Worm (Caenorhabditis elegans) whole organism, L2 larva: ENCODE results near the gene sre-44.

Experiments
- C34F6.9 ChIP-seq: fragments of 150-350 bp; optimal IDR thresholded peaks from 2 replicates; lab custom pipeline; 2014; ENCODE audit warnings: missing biosample characterization, missing genetic modification characterization
- R02D3.7 ChIP-seq: fragments of 150-350 bp; optimal IDR thresholded peaks from 2 replicates; lab custom pipeline; 2014; ENCODE audit warnings: missing biosample characterization, missing genetic modification characterization
- Y55F3AM.14 ChIP-seq: fragments of 200-800 bp; sonication (Bioruptor generic); optimal IDR thresholded peaks from 2 replicates; lab custom pipeline; 2018; ENCODE audit warnings: mild to moderate bottlenecking, missing genetic modification characterization, missing compliant biosample characterization
- alr-1 ChIP-seq: fragments of 150-350 bp; optimal IDR thresholded peaks from 2 replicates; lab custom pipeline; 2014; ENCODE audit warnings: missing biosample characterization, missing genetic modification characterization
- ama-1 ChIP-seq: fragments of 150-350 bp; optimal IDR thresholded peaks from 2 replicates; lab custom pipeline; 2018; ENCODE audit warnings: inconsistent platforms
- blmp-1 ChIP-seq: sonication (generic microtip); optimal IDR thresholded peaks from 2 replicates; lab custom pipeline; 2017; ENCODE audit warnings: missing genetic modification characterization, mild to moderate bottlenecking, missing compliant biosample characterization, antibody characterized with exemption, moderate library complexity; ENCODE audit not compliant: insufficient read depth
- ceh-82 ChIP-seq: fragments of 150-350 bp; optimal IDR thresholded peaks from 2 replicates; lab custom pipeline; 2014; ENCODE audit warnings: missing biosample characterization, missing genetic modification characterization
- crh-2 ChIP-seq: sonication (generic microtip); optimal IDR thresholded peaks from 2 replicates; lab custom pipeline; 2017; ENCODE audit warnings: missing biosample characterization, missing genetic modification characterization
- dmd-4 ChIP-seq: sonication (generic microtip); optimal IDR thresholded peaks from 2 replicates; lab custom pipeline; 2017; ENCODE audit warnings: missing biosample characterization, missing genetic modification characterization
- egl-27 ChIP-seq: sonication (generic microtip); optimal IDR thresholded peaks from 3 replicates; lab custom pipeline; 2017; ENCODE audit warnings: missing biosample characterization, missing genetic modification reagents, missing genetic modification characterization
- elt-1 ChIP-seq: fragments of 150-350 bp; optimal IDR thresholded peaks from 2 replicates; lab custom pipeline; 2014; ENCODE audit warnings: missing biosample characterization, missing genetic modification characterization
- elt-3 ChIP-seq: sonication (generic microtip); optimal IDR thresholded peaks from 2 replicates; lab custom pipeline; 2017; ENCODE audit warnings: missing biosample characterization, missing genetic modification characterization
- fos-1 ChIP-seq: fragments of 150-350 bp; optimal IDR thresholded peaks from 2 replicates; lab custom pipeline; 2014; ENCODE audit warnings: missing biosample characterization, missing genetic modification characterization
- gmeb-1 ChIP-seq: fragments of 150-350 bp; optimal IDR thresholded peaks from 2 replicates; lab custom pipeline; 2014; ENCODE audit warnings: missing biosample characterization, missing genetic modification characterization
- lin-11 ChIP-seq: fragments of 150-350 bp; sonication (generic microtip); optimal IDR thresholded peaks from 2 replicates; lab custom pipeline; 2014; ENCODE audit warnings: missing biosample characterization, missing genetic modification characterization, inconsistent platforms, mixed read lengths
- lin-39 ChIP-seq: fragments of 150-350 bp; optimal IDR thresholded peaks from 2 replicates; lab custom pipeline; 2014; ENCODE audit warnings: missing biosample characterization, missing genetic modification reagents, missing genetic modification characterization
- lsy-2 ChIP-seq, 2 experiments: fragments of 150-350 bp in 1 of 2; sonication (generic microtip) in 1 of 2; optimal IDR thresholded peaks; 2 replicates each; lab custom pipeline; 2014 to 2017; ENCODE audit warnings: missing biosample characterization in 2 of 2, missing genetic modification characterization in 2 of 2
- mab-5 ChIP-seq: fragments of 150-350 bp; optimal IDR thresholded peaks from 2 replicates; lab custom pipeline; 2014; ENCODE audit warnings: missing biosample characterization, missing genetic modification characterization
- mbf-1 ChIP-seq: sonication (generic microtip); optimal IDR thresholded peaks from 2 replicates; lab custom pipeline; 2017; ENCODE audit warnings: missing biosample characterization, missing genetic modification characterization
- mdl-1 ChIP-seq, 2 experiments: fragments of 150-350 bp in 1 of 2; sonication (generic microtip) in 1 of 2; optimal IDR thresholded peaks; 2 replicates each; lab custom pipeline; 2017; ENCODE audit warnings: missing biosample characterization in 2 of 2, missing genetic modification characterization in 2 of 2
- nhr-10 ChIP-seq: sonication (generic microtip); optimal IDR thresholded peaks from 2 replicates; lab custom pipeline; 2017; ENCODE audit warnings: missing biosample characterization, missing genetic modification characterization
- nhr-11 ChIP-seq: fragments of 150-350 bp; optimal IDR thresholded peaks from 2 replicates; lab custom pipeline; 2014; ENCODE audit warnings: missing biosample characterization, missing genetic modification characterization
- nhr-12 ChIP-seq: fragments of 150-350 bp; optimal IDR thresholded peaks from 2 replicates; lab custom pipeline; 2014; ENCODE audit warnings: missing biosample characterization, missing genetic modification characterization
- nhr-129 ChIP-seq: fragments of 150-350 bp; optimal IDR thresholded peaks from 2 replicates; lab custom pipeline; 2014; ENCODE audit warnings: missing biosample characterization, missing genetic modification characterization
- nhr-21 ChIP-seq: fragments of 150-350 bp; optimal IDR thresholded peaks from 2 replicates; lab custom pipeline; 2014; ENCODE audit warnings: missing biosample characterization, missing genetic modification characterization
- nhr-23 ChIP-seq: fragments of 150-350 bp; optimal IDR thresholded peaks from 2 replicates; lab custom pipeline; 2014; ENCODE audit warnings: missing biosample characterization, missing genetic modification reagents, missing genetic modification characterization
- nhr-25 ChIP-seq: fragments of 150-350 bp; sonication (generic microtip); optimal IDR thresholded peaks from 3 replicates; lab custom pipeline; 2014; ENCODE audit warnings: missing biosample characterization, missing genetic modification characterization
- nhr-6 ChIP-seq: fragments of 150-350 bp; optimal IDR thresholded peaks from 2 replicates; lab custom pipeline; 2014; ENCODE audit warnings: missing biosample characterization, missing genetic modification characterization
- peb-1 ChIP-seq: fragments of 150-350 bp; optimal IDR thresholded peaks from 2 replicates; lab custom pipeline; 2014; ENCODE audit warnings: missing biosample characterization, missing genetic modification characterization
- sem-4 ChIP-seq: fragments of 150-350 bp; optimal IDR thresholded peaks from 2 replicates; lab custom pipeline; 2014; ENCODE audit warnings: missing biosample characterization, missing genetic modification reagents, missing genetic modification characterization
- skn-1 ChIP-seq: sonication (generic microtip); optimal IDR thresholded peaks from 2 replicates; lab custom pipeline; 2017; ENCODE audit warnings: missing biosample characterization, missing genetic modification characterization
- sma-9 ChIP-seq, 2 experiments: fragments of 150-350 bp in 1 of 2; sonication (generic microtip) in 1 of 2; optimal IDR thresholded peaks; 2 replicates each; lab custom pipeline; 2014 to 2016; ENCODE audit warnings: missing genetic modification characterization in 2 of 2, mild to moderate bottlenecking in 1 of 2, missing biosample characterization in 1 of 2, missing compliant biosample characterization in 1 of 2, missing genetic modification reagents in 1 of 2, moderate library complexity in 1 of 2
- snpc-4 ChIP-seq: fragments of 150-350 bp; optimal IDR thresholded peaks from 2 replicates; lab custom pipeline; 2014; ENCODE audit warnings: missing biosample characterization, missing genetic modification characterization
- unc-39 ChIP-seq: fragments of 150-350 bp; optimal IDR thresholded peaks from 2 replicates; lab custom pipeline; 2014; ENCODE audit warnings: missing biosample characterization, missing genetic modification characterization
- unc-55 ChIP-seq: fragments of 150-350 bp; sonication (generic microtip); optimal IDR thresholded peaks from 3 replicates; lab custom pipeline; 2014; ENCODE audit warnings: missing biosample characterization, missing genetic modification reagents, missing genetic modification characterization
- unc-62 ChIP-seq: fragments of 150-350 bp; optimal IDR thresholded peaks from 2 replicates; lab custom pipeline; 2014; ENCODE audit warnings: missing biosample characterization, missing genetic modification reagents, missing genetic modification characterization
- zag-1 ChIP-seq: fragments of 150-350 bp; optimal IDR thresholded peaks from 2 replicates; lab custom pipeline; 2014; ENCODE audit warnings: missing biosample characterization, missing genetic modification characterization
- ztf-1 ChIP-seq: fragments of 200-800 bp; sonication (Bioruptor generic); conservative IDR thresholded peaks from 2 replicates; pipeline ENCODE4 v1.3.6; 2022; ENCODE audit warnings: missing genetic modification characterization, missing compliant biosample characterization
- ztf-11 ChIP-seq: sonication (generic microtip); optimal IDR thresholded peaks from 2 replicates; lab custom pipeline; 2017; ENCODE audit warnings: missing biosample characterization, missing genetic modification characterization
- ztf-4 ChIP-seq: fragments of 150-350 bp; optimal IDR thresholded peaks from 2 replicates; lab custom pipeline; 2014; ENCODE audit warnings: missing biosample characterization, missing genetic modification characterization

sre-44 gene

DNA sequence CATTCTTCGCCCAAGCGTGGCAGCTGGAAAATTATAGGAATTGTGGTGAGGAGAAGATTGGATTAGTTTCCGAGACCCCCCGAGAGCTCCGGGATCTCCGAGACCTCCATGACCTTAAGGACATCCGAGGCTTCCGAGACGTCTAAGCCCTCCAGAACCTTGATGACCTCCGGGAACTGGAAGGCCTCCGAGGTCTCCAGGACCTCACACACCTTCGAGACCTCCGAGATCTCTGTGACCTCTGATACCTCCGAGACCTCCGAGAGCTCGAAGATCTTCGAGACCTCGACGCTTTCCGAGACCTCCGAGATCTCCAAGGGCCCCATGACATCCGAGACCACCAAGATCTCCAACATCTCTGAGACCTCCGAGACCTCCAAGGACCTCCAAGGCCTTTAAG lies 32.9 kb downstream of the sre-44 start:
- TF ChIP-seq nhr-6 (tag; lab: Kevin White, UChicago) (no peak), C34F6.9 (no peak), unc-62 (GFP tag; lab: Kevin White, UChicago) (no peak), Y55F3AM.14 (GFP tag; lab: Kevin White, UChicago) (no peak), mab-5 (no peak), nhr-11 (tag; lab: Kevin White, UChicago) (no peak), ztf-11 (tag; lab: Kevin White, UChicago) (no peak), ama-1 (lab: Kevin White, UChicago) (no peak), crh-2 (tag; lab: Kevin White, UChicago) (no peak), fos-1 (tag; lab: Kevin White, UChicago) (no peak), lin-11 (tag; lab: Kevin White, UChicago) (no peak), peb-1 (tag; lab: Kevin White, UChicago) (no peak), sem-4 (no peak), lsy-2 (tag; optimal IDR thresholded peaks at IDR 0.05; lab: Kevin White, UChicago) (no peak), nhr-25 (tag; lab: Kevin White, UChicago) (no peak), unc-39 (tag; lab: Kevin White, UChicago) (no peak)

DNA sequence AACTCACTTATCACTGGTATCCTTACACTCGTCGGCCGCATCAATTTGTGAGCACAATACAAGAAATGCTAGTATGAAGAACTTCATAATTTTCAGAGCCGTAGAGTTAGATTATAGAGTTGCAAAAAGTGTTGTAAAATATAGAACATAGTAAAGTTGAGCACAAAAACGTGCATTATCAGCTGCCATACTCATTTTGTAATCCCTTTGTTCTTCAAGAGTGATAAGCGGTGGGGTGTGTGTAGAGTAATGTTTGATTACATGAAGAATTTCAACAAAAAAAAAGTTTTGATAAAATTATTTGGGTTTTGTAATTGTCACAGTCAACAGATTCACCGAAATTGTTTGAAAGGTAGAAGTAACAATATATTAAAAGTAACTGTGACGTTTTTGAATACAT lies 33.5 kb downstream of the sre-44 start, which contains the start of the genes Y39G8B.13 and Y39G8B.10:
Gene Y39G8B.13 (minus strand): TSS at position 125 of the 400 bp plus-strand sequence.
Gene Y39G8B.10 (minus strand): TSS at position 193 of the 400 bp plus-strand sequence.
- TF ChIP-seq ama-1 (lab: Kevin White, UChicago) (no peak), ceh-82 (tag; lab: Kevin White, UChicago) (no peak), fos-1 (tag; lab: Kevin White, UChicago) (peak; percentile 74)
- TF ChIP-seq, all 48 proteins: peak for 1

DNA sequence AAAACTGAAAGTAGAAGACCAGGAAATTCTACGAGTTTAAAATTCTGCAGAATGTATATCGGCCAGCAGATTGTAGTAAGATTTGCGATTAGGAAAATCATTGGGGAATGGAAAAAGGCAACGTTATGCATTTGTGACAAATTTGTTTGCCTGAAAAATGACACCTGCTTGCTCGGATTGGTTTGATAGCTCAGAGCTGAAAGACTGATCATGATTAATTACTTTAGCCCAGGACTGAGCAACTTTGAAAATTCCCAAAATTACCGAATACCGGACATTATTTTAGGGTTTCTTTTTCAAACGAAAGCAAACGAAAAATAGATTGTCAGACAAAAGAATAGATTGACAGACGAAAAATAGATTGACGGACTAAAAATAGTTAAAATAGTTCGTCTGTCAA lies 35.2 kb downstream of the sre-44 start, which contains the start of gene sre-47:
Gene sre-47 (minus strand): TSS at position 101 of the 400 bp plus-strand sequence.
- TF ChIP-seq unc-39 (tag; lab: Kevin White, UChicago) (no peak), gmeb-1 (tag; lab: Kevin White, UChicago) (no peak), mdl-1 (tag; optimal IDR thresholded peaks at IDR 0.05; lab: Kevin White, UChicago) (no peak), unc-62 (GFP tag; lab: Kevin White, UChicago) (no peak), nhr-10 (no peak), zag-1 (tag; lab: Kevin White, UChicago) (no peak), sem-4 (no peak), mab-5 (no peak), egl-27 (tag; lab: Kevin White, UChicago) (no peak), ztf-4 (tag; lab: Kevin White, UChicago) (no peak), ztf-11 (tag; lab: Kevin White, UChicago) (no peak), nhr-23 (tag; lab: Kevin White, UChicago) (no peak), alr-1 (tag; lab: Kevin White, UChicago) (no peak), blmp-1 (tag; lab: Kevin White, UChicago) (no peak), sma-9 (GFP tag; optimal IDR thresholded peaks at IDR 0.05; lab: Kevin White, UChicago) (no peak), sma-9 (tag; optimal IDR thresholded peaks at IDR 0.05; lab: Kevin White, UChicago) (no peak), crh-2 (tag; lab: Kevin White, UChicago) (no peak), ztf-1 (no peak), nhr-11 (tag; lab: Kevin White, UChicago) (no peak), snpc-4 (tag; lab: Kevin White, UChicago) (no peak), mbf-1 (tag; lab: Kevin White, UChicago) (no peak)

DNA sequence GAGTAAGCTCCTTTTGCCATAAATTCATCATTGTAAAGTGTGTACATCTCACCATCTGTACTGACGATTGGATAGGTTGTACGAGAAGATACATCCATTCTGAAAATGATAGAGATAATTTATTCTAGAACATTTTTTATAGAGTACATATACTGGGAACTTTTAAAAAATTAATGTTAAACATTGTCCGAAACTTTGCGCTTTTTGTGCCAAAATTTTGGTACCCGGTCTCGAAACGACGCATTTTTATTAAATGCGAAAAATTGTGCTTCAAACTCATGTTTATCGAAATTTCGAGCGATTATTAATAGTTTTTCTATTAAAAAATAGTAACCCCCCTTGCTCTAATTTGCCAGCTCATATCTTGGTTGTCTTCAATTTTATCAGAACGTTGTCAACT lies 42.4 kb downstream of the sre-44 start, which contains the start of gene Y39G8B.5:
Gene Y39G8B.5 (minus strand): TSS at position 101 of the 400 bp plus-strand sequence.
- TF ChIP-seq unc-62 (GFP tag; lab: Kevin White, UChicago) = no peak
- TF ChIP-seq nhr-11 (tag; lab: Kevin White, UChicago) = no peak
- TF ChIP-seq nhr-129 (tag; lab: Kevin White, UChicago) = no peak
- TF ChIP-seq nhr-12 = no peak
- TF ChIP-seq nhr-21 (tag; lab: Kevin White, UChicago) = no peak
- TF ChIP-seq skn-1 (tag; lab: Kevin White, UChicago) = no peak
- TF ChIP-seq blmp-1 (tag; lab: Kevin White, UChicago) = no peak
- TF ChIP-seq R02D3.7 (tag; lab: Kevin White, UChicago) = no peak
- TF ChIP-seq dmd-4 (tag; lab: Kevin White, UChicago) = no peak
- no peak for TF ChIP-seq unc-55 (GFP tag; lab: Kevin White, UChicago)
- no peak for TF ChIP-seq egl-27 (tag; lab: Kevin White, UChicago)
- no peak for TF ChIP-seq sem-4
- TF ChIP-seq elt-3 = no peak
- no peak for TF ChIP-seq lin-11 (tag; lab: Kevin White, UChicago)
- TF ChIP-seq ztf-1 = no peak
- no peak for TF ChIP-seq elt-1 (tag; lab: Kevin White, UChicago)
- TF ChIP-seq nhr-23 (tag; lab: Kevin White, UChicago) = no peak
- TF ChIP-seq lin-39 (tag; lab: Kevin White, UChicago) = no peak
